Fruit fly (Drosophila melanogaster): Measurements from ENCODE around the gene CG10479.

CG10479 gene

dm6 chr3L:5976121-5976906 lies 507 bp upstream of the CG10479 start (continued):
- TF ChIP-seq CG8944 (GFP tag; optimal IDR thresholded peaks at IDR 0.05) = peak; percentile 90
- peak; percentile 99 for TF ChIP-seq CG17361 (GFP tag; IDR thresholded peaks at IDR 0.05)
- peak; percentile 48 for TF ChIP-seq Jarid2 (GFP tag; optimal IDR thresholded peaks at IDR 0.05)
- peak; percentile 90 for TF ChIP-seq Atf6 (GFP tag; IDR thresholded peaks at IDR 0.05)
- TF ChIP-seq NC2α (GFP tag; optimal IDR thresholded peaks at IDR 0.05) = peak; percentile 80
- peak; percentile 90 for TF ChIP-seq en (GFP tag; optimal IDR thresholded peaks at IDR 0.05)
- peak; percentile 47 for TF ChIP-seq CG7928 (GFP tag; optimal IDR thresholded peaks at IDR 0.05)
- peak; percentile 98 for TF ChIP-seq gem (tag; optimal IDR thresholded peaks at IDR 0.05)
- TF ChIP-seq CG2678 (tag; optimal IDR thresholded peaks at IDR 0.05) = peak; percentile 96
- TF ChIP-seq CG15011 (GFP tag; optimal IDR thresholded peaks at IDR 0.05) = peak; percentile 79
- no peak for TF ChIP-seq luna (GFP tag; optimal IDR thresholded peaks at IDR 0.05)
- peak; percentile 82 for TF ChIP-seq Mad (GFP tag; optimal IDR thresholded peaks at IDR 0.05)
- peak; percentile 84 for TF ChIP-seq bowl (GFP tag; IDR thresholded peaks at IDR 0.05)
- peak; percentile 81 for TF ChIP-seq MTF-1 (GFP tag; optimal IDR thresholded peaks at IDR 0.05; ENCODE audit: borderline replicate concordance)
- TF ChIP-seq CG17912 (GFP tag; optimal IDR thresholded peaks at IDR 0.05) = no peak
- TF ChIP-seq ewg (GFP tag; optimal IDR thresholded peaks at IDR 0.05) = peak; percentile 90
- TF ChIP-seq CG9817 (tag; optimal IDR thresholded peaks at IDR 0.05) = peak; percentile 74
- no peak for TF ChIP-seq corto (GFP tag; optimal IDR thresholded peaks at IDR 0.05)
- peak; percentile 88 for TF ChIP-seq CG8765 (GFP tag; IDR thresholded peaks at IDR 0.05)
- peak; percentile 64; the same call in 2 of the 3 replicates for TF ChIP-seq CG6791 (GFP tag; IDR thresholded peaks at IDR 0.05; ENCODE audit: partially characterized antibody)
- TF ChIP-seq CG2712 (tag; optimal IDR thresholded peaks at IDR 0.05) = peak; percentile 99
- peak; percentile 90 for TF ChIP-seq Lim3 (GFP tag; IDR thresholded peaks at IDR 0.05)
- no peak for TF ChIP-seq vnd (GFP tag; IDR thresholded peaks at IDR 0.05; ENCODE audit: partially characterized antibody)
- TF ChIP-seq dm (GFP tag; optimal IDR thresholded peaks at IDR 0.05) = peak; percentile 59
- TF ChIP-seq Ets65A (GFP tag) = peak; percentile 98
- TF ChIP-seq CG16815 (GFP tag; optimal IDR thresholded peaks at IDR 0.05) = peak; percentile 89
- TF ChIP-seq p53 (GFP tag; optimal IDR thresholded peaks at IDR 0.05) = peak; percentile 78
- TF ChIP-seq CG11247 (GFP tag; IDR thresholded peaks at IDR 0.05) = peak; percentile 86
- TF ChIP-seq Camta (GFP tag; optimal IDR thresholded peaks at IDR 0.05) = peak; percentile 95
- peak; percentile 87 for TF ChIP-seq jing (GFP tag; optimal IDR thresholded peaks at IDR 0.05)
- TF ChIP-seq CG3847 (GFP tag; IDR thresholded peaks at IDR 0.05) = peak; percentile 78
- peak; percentile 76 for TF ChIP-seq Nf-YB (GFP tag; optimal IDR thresholded peaks at IDR 0.05)
- TF ChIP-seq Sox102F (GFP tag; optimal IDR thresholded peaks at IDR 0.05) = peak; percentile 96
- TF ChIP-seq gsb-n (tag; optimal IDR thresholded peaks at IDR 0.05) = peak; percentile 98
- peak; percentile 58 for TF ChIP-seq CG14965 (GFP tag; optimal IDR thresholded peaks at IDR 0.05; ENCODE audit: borderline replicate concordance)
- peak; percentile 96 for TF ChIP-seq CG11504 (tag; optimal IDR thresholded peaks at IDR 0.05)
- peak; percentile 100 for TF ChIP-seq CG8290 (GFP tag; optimal IDR thresholded peaks at IDR 0.05)
- peak; percentile 35 to 100 for TF ChIP-seq CG8290 (tag; optimal IDR thresholded peaks at IDR 0.05)
- peak; percentile 45 for TF ChIP-seq Nf-YC (tag; optimal IDR thresholded peaks at IDR 0.05)
- peak; percentile 97 for TF ChIP-seq kni (GFP tag; optimal IDR thresholded peaks at IDR 0.05)
- peak; percentile 86 for TF ChIP-seq CG17186 (GFP tag; optimal IDR thresholded peaks at IDR 0.05)
- peak; percentile 92 for TF ChIP-seq CG10267 (tag; optimal IDR thresholded peaks at IDR 0.05)
- TF ChIP-seq CG3838 (GFP tag; optimal IDR thresholded peaks at IDR 0.05) = peak; percentile 81
- no peak for TF ChIP-seq mirr (GFP tag; optimal IDR thresholded peaks at IDR 0.05)
- TF ChIP-seq CG10959 (GFP tag; IDR thresholded peaks at IDR 0.05) = peak; percentile 97
- TF ChIP-seq CG12236 (GFP tag; optimal IDR thresholded peaks at IDR 0.05) = peak; percentile 89
- no peak for TF ChIP-seq CG8478 (optimal IDR thresholded peaks at IDR 0.05)
- peak; percentile 53; the same call in 1 of the 3 replicates for TF ChIP-seq C15 (GFP tag; IDR thresholded peaks at IDR 0.05)
- peak; percentile 77 for TF ChIP-seq odd (GFP tag; optimal IDR thresholded peaks at IDR 0.05)
- TF ChIP-seq crol (GFP tag; IDR thresholded peaks at IDR 0.05) = peak; percentile 99

Measured in whole organism, embryonic.